Fruit fly (Drosophila melanogaster): ENCODE data around the gene CG17672.
A peak's percentile ranks its signal among the peaks of the same experiment; 100 is the strongest.

Gene CG17672

DNA sequence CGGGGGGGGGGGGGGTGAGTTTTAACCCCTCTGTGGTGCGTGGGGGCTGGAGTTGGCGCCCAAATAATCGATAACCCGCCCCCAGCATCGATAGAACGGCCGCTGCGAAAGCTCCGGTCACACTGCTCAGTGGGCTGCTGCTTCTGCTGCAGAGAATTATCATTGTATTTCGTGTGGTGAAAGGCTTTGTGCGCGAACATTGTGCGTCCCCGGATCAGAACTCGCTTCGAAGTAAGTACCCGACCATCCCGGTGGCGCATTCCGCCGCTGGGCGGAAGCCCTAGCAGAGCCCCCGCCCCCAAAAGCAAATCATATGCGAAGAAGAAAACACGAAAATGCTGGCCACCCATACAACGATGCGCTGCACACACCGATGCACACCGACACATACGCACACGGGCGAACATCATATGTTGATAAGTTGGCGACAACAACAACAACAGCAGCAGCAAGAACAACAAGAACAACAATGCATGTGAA, 15.6 kb downstream of the CG17672 start, which contains the start of gene Syx13 (continued):
- TF ChIP-seq pzg (GFP tag; optimal IDR thresholded peaks at IDR 0.05) (peak; percentile 87), MBD-R2 (GFP tag; IDR thresholded peaks at IDR 0.05) (peak; percentile 81), Dip2 (GFP tag; IDR thresholded peaks at IDR 0.05) (no peak), Nf-YC (tag; optimal IDR thresholded peaks at IDR 0.05) (peak; percentile 59), CG10431 (GFP tag; optimal IDR thresholded peaks at IDR 0.05) (no peak), E2f2 (GFP tag; IDR thresholded peaks at IDR 0.05) (peak; percentile 82), NfI (GFP tag; optimal IDR thresholded peaks at IDR 0.05) (no peak), emc (GFP tag; optimal IDR thresholded peaks at IDR 0.05) (no peak), Lpt (GFP tag; optimal IDR thresholded peaks at IDR 0.05) (no peak), zfh1 (GFP tag; IDR thresholded peaks at IDR 0.05) (0 out of 3 replicates have a peak, but pooled peaks have one; percentile 12), CG11504 (tag; optimal IDR thresholded peaks at IDR 0.05) (no peak), Deaf1 (tag; optimal IDR thresholded peaks at IDR 0.05) (peak; percentile 57), Sin3A (optimal IDR thresholded peaks at IDR 0.05) (peak; percentile 57), CG14860 (GFP tag; IDR thresholded peaks at IDR 0.05; ENCODE audit: partially characterized antibody) (peak; percentile 75), CG6254 (GFP tag; optimal IDR thresholded peaks at IDR 0.05) (no peak), Stat92E (GFP tag; optimal IDR thresholded peaks at IDR 0.05) (peak in 1 of 3 experiments; percentile 21), YL-1 (GFP tag; optimal IDR thresholded peaks at IDR 0.05) (peak; percentile 95), HHEX (GFP tag; optimal IDR thresholded peaks at IDR 0.05) (peak; percentile 1), B-H1 (GFP tag; IDR thresholded peaks at IDR 0.05) (no peak), Elba2 (GFP tag; optimal IDR thresholded peaks at IDR 0.05) (no peak), tup (GFP tag; optimal IDR thresholded peaks at IDR 0.05) (no peak), ash1 (GFP tag; optimal IDR thresholded peaks at IDR 0.05) (no peak), kay (GFP tag; optimal IDR thresholded peaks at IDR 0.05) (peak; percentile 57), CG9932 (GFP tag; IDR thresholded peaks at IDR 0.05) (no peak; the same call in 1 of the 2 replicates), al (GFP tag; IDR thresholded peaks at IDR 0.05) (no peak), CrebB (tag; optimal IDR thresholded peaks at IDR 0.05) (peak; percentile 14), ttk (GFP tag; IDR thresholded peaks at IDR 0.05) (peak; percentile 52), hb (GFP tag; IDR thresholded peaks at IDR 0.05; ENCODE audit: partially characterized antibody) (peak; percentile 64; the same call in 2 of the 3 replicates)

DNA sequence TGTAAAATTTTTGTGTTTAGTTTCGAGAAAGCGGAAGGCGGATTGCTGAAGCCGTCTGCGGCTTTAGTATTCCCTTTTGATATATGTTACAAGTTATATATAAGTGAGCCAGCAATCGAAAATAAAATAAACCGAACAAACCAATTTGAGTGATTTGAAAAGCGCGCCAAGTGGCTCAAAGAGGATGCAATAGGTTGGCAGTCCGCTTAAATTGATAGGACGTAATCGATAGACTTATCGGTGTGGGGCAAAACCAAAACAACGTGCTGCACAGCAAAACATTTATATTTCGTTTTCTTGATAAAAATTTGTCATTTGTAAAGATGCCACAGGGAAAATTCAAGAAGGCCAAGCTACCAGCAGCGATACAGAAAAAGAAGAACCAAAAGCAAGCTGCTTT, 18.0 kb downstream of the CG17672 start, which contains the start of gene CG11279:
Gene CG11279 (plus strand): TSS at position 220 of the 400 bp plus-strand sequence.
- peak; percentile 31 for TF ChIP-seq CG10267 (tag; optimal IDR thresholded peaks at IDR 0.05)
- no peak for TF ChIP-seq CG6272 (GFP tag; IDR thresholded peaks at IDR 0.05)
- TF ChIP-seq Spps (tag; optimal IDR thresholded peaks at IDR 0.05) = no peak
- no peak for TF ChIP-seq CG4730 (GFP tag; IDR thresholded peaks at IDR 0.05)
- no peak for TF ChIP-seq HLH54F (GFP tag; optimal IDR thresholded peaks at IDR 0.05)
- no peak for TF ChIP-seq Ptx1 (GFP tag; IDR thresholded peaks at IDR 0.05)
- TF ChIP-seq CG17328 (GFP tag; IDR thresholded peaks at IDR 0.05) = no peak
- TF ChIP-seq MTF-1 (GFP tag; optimal IDR thresholded peaks at IDR 0.05; ENCODE audit: borderline replicate concordance) = no peak
- TF ChIP-seq CG12236 (GFP tag; optimal IDR thresholded peaks at IDR 0.05) = no peak
- no peak for TF ChIP-seq zf30C (GFP tag; optimal IDR thresholded peaks at IDR 0.05)
- TF ChIP-seq repo (GFP tag; optimal IDR thresholded peaks at IDR 0.05) = no peak
- TF ChIP-seq Xrp1 (GFP tag; IDR thresholded peaks at IDR 0.05) = 0 out of 2 replicates have a peak, but pooled peaks have one; percentile 18
- TF ChIP-seq Nf-YC (tag; optimal IDR thresholded peaks at IDR 0.05) = no peak
- no peak for TF ChIP-seq Gsc (GFP tag; IDR thresholded peaks at IDR 0.05)
- no peak for TF ChIP-seq da (GFP tag; optimal IDR thresholded peaks at IDR 0.05)
- no peak for TF ChIP-seq CG30431 (GFP tag; optimal IDR thresholded peaks at IDR 0.05)
- TF ChIP-seq CG14860 (GFP tag; IDR thresholded peaks at IDR 0.05; ENCODE audit: partially characterized antibody) = peak; percentile 69
- TF ChIP-seq CG8388 (GFP tag; optimal IDR thresholded peaks at IDR 0.05) = no peak
- no peak for TF ChIP-seq CG10979 (tag; optimal IDR thresholded peaks at IDR 0.05)
- TF ChIP-seq Nf-YA (GFP tag; IDR thresholded peaks at IDR 0.05) = no peak
- no peak for TF ChIP-seq CG9215 (GFP tag; IDR thresholded peaks at IDR 0.05)
- TF ChIP-seq CG18011 (GFP tag; optimal IDR thresholded peaks at IDR 0.05) = peak; percentile 4
- TF ChIP-seq hbn (GFP tag; IDR thresholded peaks at IDR 0.05; ENCODE audit: partially characterized antibody) = peak; percentile 60; the same call in 1 of the 2 replicates
- no peak for TF ChIP-seq CG10431 (GFP tag; optimal IDR thresholded peaks at IDR 0.05)
- TF ChIP-seq CG32767 (GFP tag; IDR thresholded peaks at IDR 0.05) = no peak
- TF ChIP-seq sqz (GFP tag; optimal IDR thresholded peaks at IDR 0.05) = no peak

Measured in whole organism, embryonic.